Worm (Caenorhabditis elegans): ENCODE data around the gene B0035.22.

Gene B0035.22

ce11 chrIV:11326939-11327565 lies 12.1 kb downstream of the B0035.22 start, which contains the start of gene B0035.21 (continued):
- TF ChIP-seq nfya-1 (tag; optimal IDR thresholded peaks at IDR 0.05; ENCODE audit: borderline replicate concordance, insufficient read depth): no peak
- peak; percentile 23; the same call in 1 of the 2 replicates for TF ChIP-seq hmg-1.2 (GFP tag; IDR thresholded peaks at IDR 0.05)
- TF ChIP-seq let-526 (GFP tag; IDR thresholded peaks at IDR 0.05): no peak
- no peak for TF ChIP-seq fkh-3 (tag; optimal IDR thresholded peaks at IDR 0.05)
- peak; percentile 29; the same call in 1 of the 2 replicates for TF ChIP-seq madf-8 (GFP tag; conservative IDR thresholded peaks at IDR 0.05)
- TF ChIP-seq B0261.1 (tag; optimal IDR thresholded peaks at IDR 0.05): no peak
- peak; percentile 85 for TF ChIP-seq F39B2.1 (GFP tag; IDR thresholded peaks at IDR 0.05)
- no peak for TF ChIP-seq attf-3 (GFP tag; conservative IDR thresholded peaks at IDR 0.05)
- no peak for TF ChIP-seq ceh-91 (GFP tag; IDR thresholded peaks at IDR 0.05)
- TF ChIP-seq Y79H2A.3 (GFP tag; conservative IDR thresholded peaks at IDR 0.05): 0 out of 2 replicates have a peak, but pooled peaks have one; percentile 73
- peak; percentile 22; the same call in 1 of the 2 replicates for TF ChIP-seq F33H1.4 (GFP tag; IDR thresholded peaks at IDR 0.05)
- TF ChIP-seq nhr-120 (GFP tag; IDR thresholded peaks at IDR 0.05): no peak
- no peak for TF ChIP-seq Y56A3A.18 (GFP tag; IDR thresholded peaks at IDR 0.05)
- peak; percentile 84 for TF ChIP-seq attf-6 (GFP tag; IDR thresholded peaks at IDR 0.05)
- TF ChIP-seq rcor-1 (GFP tag; IDR thresholded peaks at IDR 0.05): peak; percentile 59; the same call in 1 of the 2 replicates
- TF ChIP-seq xnd-1 (tag; optimal IDR thresholded peaks at IDR 0.05): no peak
- TF ChIP-seq ekl-4 (GFP tag; IDR thresholded peaks at IDR 0.05): peak; percentile 38; the same call in 1 of the 2 replicates
- TF ChIP-seq nhr-90 (tag; optimal IDR thresholded peaks at IDR 0.05): no peak
- TF ChIP-seq rpc-1 (optimal IDR thresholded peaks at IDR 0.05): no peak
- no peak for TF ChIP-seq rpc-1 (tag; optimal IDR thresholded peaks at IDR 0.05)
- no peak for TF ChIP-seq Y67H2A.10 (GFP tag; conservative IDR thresholded peaks at IDR 0.05)
- peak; percentile 70; the same call in 1 of the 2 replicates for TF ChIP-seq Y95B8A.8 (GFP tag; IDR thresholded peaks at IDR 0.05)
- no peak for TF ChIP-seq athp-1 (tag; optimal IDR thresholded peaks at IDR 0.05)
- no peak for TF ChIP-seq F55B11.4 (tag; optimal IDR thresholded peaks at IDR 0.05; ENCODE audit: borderline replicate concordance, insufficient read depth)
- TF ChIP-seq B0019.2 (GFP tag; conservative IDR thresholded peaks at IDR 0.05): 0 out of 2 replicates have a peak, but pooled peaks have one; percentile 15
- TF ChIP-seq ceh-27 (GFP tag; optimal IDR thresholded peaks at IDR 0.05): no peak
- no peak for TF ChIP-seq mel-28 (tag; optimal IDR thresholded peaks at IDR 0.05; ENCODE audit: borderline replicate concordance)
- TF ChIP-seq T07F8.4 (tag; optimal IDR thresholded peaks at IDR 0.05): no peak

DNA sequence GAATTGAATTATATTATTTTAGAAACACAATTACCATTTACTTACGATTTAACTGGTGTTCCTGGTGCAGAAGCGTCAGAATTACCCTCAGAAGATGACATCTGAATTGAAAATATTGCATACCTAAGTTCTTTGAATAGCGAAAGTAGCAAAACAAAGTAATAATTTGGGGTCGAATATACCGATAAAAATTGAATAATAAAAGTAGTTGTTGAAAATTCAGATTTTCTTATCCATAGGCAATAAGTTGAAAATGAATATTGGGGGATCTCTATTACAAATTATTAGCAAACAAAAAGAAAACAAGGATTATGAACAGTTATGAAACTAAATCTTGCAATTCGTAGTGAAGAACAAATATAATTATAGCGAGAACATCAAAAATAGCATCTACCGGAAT lies 14.3 kb downstream of the B0035.22 start, which contains the start of gene leo-1:
TSS of gene leo-1 (minus strand) at position 101 of the 400 bp plus-strand sequence.
- TF ChIP-seq F49E8.2 (tag; optimal IDR thresholded peaks at IDR 0.05; ENCODE audit: insufficient read depth): no peak
- TF ChIP-seq D2030.7 (GFP tag; IDR thresholded peaks at IDR 0.05): no peak
- TF ChIP-seq lsy-27 (tag; optimal IDR thresholded peaks at IDR 0.05; ENCODE audit: borderline replicate concordance, insufficient read depth): no peak
- no peak for TF ChIP-seq zfh-2 (GFP tag; conservative IDR thresholded peaks at IDR 0.05)
- TF ChIP-seq ceh-79 (tag; optimal IDR thresholded peaks at IDR 0.05): no peak
- TF ChIP-seq ztf-26 (tag; optimal IDR thresholded peaks at IDR 0.05): no peak
- no peak for TF ChIP-seq ztf-18 (tag; optimal IDR thresholded peaks at IDR 0.05)

- TF ChIP-seq pha-4 (tag; optimal IDR thresholded peaks at IDR 0.05) (no peak), lsy-27 (tag; optimal IDR thresholded peaks at IDR 0.05; ENCODE audit: borderline replicate concordance, insufficient read depth) (no peak), lir-1 (GFP tag; conservative IDR thresholded peaks at IDR 0.05) (no peak), B0019.2 (GFP tag; conservative IDR thresholded peaks at IDR 0.05) (no peak), atf-7 (tag; optimal IDR thresholded peaks at IDR 0.05) (no peak), B0336.3 (GFP tag; IDR thresholded peaks at IDR 0.05) (no peak), ceh-58 (GFP tag; IDR thresholded peaks at IDR 0.05) (no peak), F52B5.7 (tag; optimal IDR thresholded peaks at IDR 0.05) (no peak), sptf-2 (GFP tag; optimal IDR thresholded peaks at IDR 0.05) (no peak), ama-1 (optimal IDR thresholded peaks at IDR 0.05) (no peak), ama-1 (GFP tag; optimal IDR thresholded peaks at IDR 0.05) (peak in 1 of 2 experiments; percentile 73), hrde-1 (tag; optimal IDR thresholded peaks at IDR 0.05; ENCODE audit: borderline replicate concordance) (peak; percentile 45), snpc-4 (GFP tag; optimal IDR thresholded peaks at IDR 0.05) (no peak), snpc-4 (tag; optimal IDR thresholded peaks at IDR 0.05) (no peak)
These were observed 17.8 kb downstream of the B0035.22 start, which contains the start of gene sart-3 for ce11 chrIV:11332751-11333150. TSS of gene sart-3 (minus strand) at chrIV:11332969.
